Fruit fly (Drosophila melanogaster) whole organism, embryonic: ENCODE results near the gene Rad17.

Source experiments
- Awh ChIP-seq: fragments of 200-800 bp; sonication (Bioruptor generic); IDR thresholded peaks from 2 replicates; pipeline ENCODE4, ENCODE4 v1.3.6; 2022; ENCODE audit warnings: missing biosample characterization, missing genetic modification characterization
- CG10565 ChIP-seq: fragments of 200-800 bp; sonication (Bioruptor generic); optimal IDR thresholded peaks from 3 replicates; lab custom pipeline; 2016; ENCODE audit warnings: missing biosample characterization, mild to moderate bottlenecking, missing genetic modification characterization
- CG12391 ChIP-seq: fragments of 200-800 bp; sonication (Bioruptor generic); optimal IDR thresholded peaks from 3 replicates; lab custom pipeline; 2018; ENCODE audit warnings: missing biosample characterization, mild to moderate bottlenecking, missing genetic modification characterization, moderate library complexity
- CG12744 ChIP-seq: fragments of 200-800 bp; sonication (Bioruptor generic); optimal IDR thresholded peaks from 2 replicates; lab custom pipeline; 2016; ENCODE audit warnings: missing biosample characterization, missing genetic modification characterization
- CG12769 ChIP-seq: fragments of 200-800 bp; sonication (Bioruptor generic); optimal IDR thresholded peaks from 2 replicates; lab custom pipeline; 2019; ENCODE audit warnings: missing biosample characterization, mild to moderate bottlenecking, missing genetic modification characterization, moderate library complexity
- CG15479 ChIP-seq: fragments of 200-800 bp; sonication (Bioruptor generic); optimal IDR thresholded peaks from 3 replicates; lab custom pipeline; 2019; ENCODE audit warnings: missing biosample characterization, mild to moderate bottlenecking, missing genetic modification characterization, moderate library complexity
- CG15514 ChIP-seq: fragments of 200-800 bp; sonication (Bioruptor generic); optimal IDR thresholded peaks from 3 replicates; lab custom pipeline; 2017; ENCODE audit warnings: missing biosample characterization, missing genetic modification characterization, mild to moderate bottlenecking, moderate library complexity, missing genetic modification reagents
- CG17568 ChIP-seq: fragments of 200-800 bp; sonication (Bioruptor generic); optimal IDR thresholded peaks from 2 replicates; lab custom pipeline; 2018; ENCODE audit warnings: missing biosample characterization, mild to moderate bottlenecking, missing genetic modification characterization, moderate library complexity
- CG2875 ChIP-seq: fragments of 200-800 bp; sonication (Bioruptor generic); optimal IDR thresholded peaks from 2 replicates; lab custom pipeline; 2017; ENCODE audit warnings: missing biosample characterization, mild to moderate bottlenecking, missing genetic modification characterization, missing genetic modification reagents
- CG31441 ChIP-seq: fragments of 200-800 bp; sonication (Bioruptor generic); IDR thresholded peaks from 2 replicates; pipeline ENCODE4 v1.3.6; 2022; ENCODE audit warnings: missing biosample characterization, missing genetic modification characterization
- CG32767 ChIP-seq: fragments of 200-800 bp; sonication (Bioruptor generic); IDR thresholded peaks from 2 replicates; pipeline ENCODE4 v1.3.6; 2022; ENCODE audit warnings: missing biosample characterization, missing genetic modification characterization
- CG3281 ChIP-seq: fragments of 200-800 bp; sonication (Bioruptor generic); optimal IDR thresholded peaks from 3 replicates; lab custom pipeline; 2017; ENCODE audit warnings: missing biosample characterization, mild to moderate bottlenecking, missing genetic modification characterization
- CG33213 ChIP-seq: fragments of 200-800 bp; sonication (Bioruptor generic); optimal IDR thresholded peaks from 3 replicates; lab custom pipeline; 2016; ENCODE audit warnings: missing biosample characterization, missing genetic modification characterization
- CG33557 ChIP-seq: fragments of 200-800 bp; sonication (Bioruptor generic); optimal IDR thresholded peaks from 2 replicates; lab custom pipeline; 2019; ENCODE audit warnings: missing biosample characterization, mild to moderate bottlenecking, missing genetic modification characterization, moderate library complexity
- CG4360 ChIP-seq: fragments of 200-800 bp; sonication (Bioruptor generic); IDR thresholded peaks from 2 replicates; pipeline ENCODE4 v1.3.6; 2022; ENCODE audit warnings: missing biosample characterization, missing genetic modification characterization
- CG6654 ChIP-seq: fragments of 200-800 bp; sonication (Bioruptor generic); optimal IDR thresholded peaks from 2 replicates; lab custom pipeline; 2017; ENCODE audit warnings: missing biosample characterization, mild to moderate bottlenecking, missing genetic modification characterization
- CG8290 ChIP-seq, 3 experiments: fragments of 200-800 bp; sonication (Bioruptor generic); optimal IDR thresholded peaks; 2 replicates each; lab custom pipeline; 2016 to 2019; ENCODE audit warnings: missing biosample characterization in 3 of 3, missing genetic modification characterization in 3 of 3, mild to moderate bottlenecking in 2 of 3, moderate library complexity in 1 of 3
- CG9437 ChIP-seq: fragments of 200-800 bp; sonication (Bioruptor generic); optimal IDR thresholded peaks from 2 replicates; lab custom pipeline; 2018; ENCODE audit warnings: missing biosample characterization, mild to moderate bottlenecking, missing genetic modification characterization
- D ChIP-seq, 2 experiments: fragments of 200-800 bp in 1 of 2; fragments of >200 bp in 1 of 2; sonication (Bioruptor generic) in 1 of 2; optimal IDR thresholded peaks; 2 replicates in 1 of 2; 3 replicates in 1 of 2; lab custom pipeline; 2017; ENCODE audit warnings: mild to moderate bottlenecking in 1 of 2, missing biosample characterization in 1 of 2, missing genetic modification characterization in 1 of 2, missing genetic modification reagents in 1 of 2
- HmgD ChIP-seq: fragments of 200-800 bp; sonication (Bioruptor generic); optimal IDR thresholded peaks from 3 replicates; lab custom pipeline; 2016; ENCODE audit warnings: missing biosample characterization, missing genetic modification characterization
- MBD-R2 ChIP-seq: fragments of 200-800 bp; sonication (Bioruptor generic); IDR thresholded peaks from 2 replicates; pipeline ENCODE4 v1.3.6; 2022; ENCODE audit warnings: missing biosample characterization, missing genetic modification characterization
- NC2α ChIP-seq: fragments of 200-800 bp; sonication (Bioruptor generic); optimal IDR thresholded peaks from 2 replicates; lab custom pipeline; 2016; ENCODE audit warnings: missing biosample characterization, missing genetic modification characterization
- NK7.1 ChIP-seq: fragments of 200-800 bp; sonication (Bioruptor generic); optimal IDR thresholded peaks from 3 replicates; lab custom pipeline; 2016; ENCODE audit warnings: missing biosample characterization, missing genetic modification characterization
- Pdp1 ChIP-seq, 2 experiments: fragments of 200-800 bp; sonication (Bioruptor generic); optimal IDR thresholded peaks; 3 replicates each; lab custom pipeline; 2016; ENCODE audit warnings: missing biosample characterization in 2 of 2, missing genetic modification characterization in 2 of 2, mild to moderate bottlenecking in 1 of 2, moderate library complexity in 1 of 2
- Scr ChIP-seq: fragments of 200-800 bp; sonication (Bioruptor generic); IDR thresholded peaks from 2 replicates; pipeline ENCODE4 v1.3.6; 2022; ENCODE audit warnings: missing biosample characterization, missing genetic modification characterization; ENCODE audit not compliant: partially characterized antibody
- Sin3A ChIP-seq: fragments of >200 bp; optimal IDR thresholded peaks from 2 replicates; lab custom pipeline; 2018
- bbx ChIP-seq: fragments of 200-800 bp; sonication (Bioruptor generic); IDR thresholded peaks from 2 replicates; pipeline ENCODE4 v1.3.6; 2022; ENCODE audit warnings: missing biosample characterization, missing genetic modification characterization; ENCODE audit not compliant: partially characterized antibody
- chm ChIP-seq: fragments of 200-800 bp; sonication (Bioruptor generic); IDR thresholded peaks from 2 replicates; pipeline ENCODE4 v1.3.6; 2022; ENCODE audit warnings: missing biosample characterization, missing genetic modification characterization
- da ChIP-seq: fragments of 200-800 bp; sonication (Bioruptor generic); optimal IDR thresholded peaks from 2 replicates; lab custom pipeline; 2016; ENCODE audit warnings: missing biosample characterization, missing genetic modification characterization
- ems ChIP-seq: fragments of 200-800 bp; sonication (Bioruptor generic); optimal IDR thresholded peaks from 3 replicates; lab custom pipeline; 2016; ENCODE audit warnings: missing biosample characterization, missing genetic modification characterization
- exex ChIP-seq: fragments of 200-800 bp; sonication (Bioruptor generic); optimal IDR thresholded peaks from 4 replicates; lab custom pipeline; 2018; ENCODE audit warnings: missing biosample characterization, mild to moderate bottlenecking, missing genetic modification characterization, moderate library complexity
- gcm2 ChIP-seq: fragments of 200-800 bp; sonication (Bioruptor generic); optimal IDR thresholded peaks from 2 replicates; lab custom pipeline; 2016; ENCODE audit warnings: missing biosample characterization, missing genetic modification characterization
- grn ChIP-seq: fragments of 200-800 bp; sonication (Bioruptor generic); optimal IDR thresholded peaks from 3 replicates; lab custom pipeline; 2017; ENCODE audit warnings: missing biosample characterization, missing genetic modification characterization
- insv ChIP-seq, 2 experiments: fragments of 200-800 bp; sonication (Bioruptor generic); optimal IDR thresholded peaks; 3 replicates each; lab custom pipeline; 2016 to 2018; ENCODE audit warnings: missing biosample characterization in 2 of 2, missing genetic modification characterization in 2 of 2
- mirr ChIP-seq: fragments of 200-800 bp; sonication (Bioruptor generic); optimal IDR thresholded peaks from 3 replicates; lab custom pipeline; 2018; ENCODE audit warnings: missing biosample characterization, mild to moderate bottlenecking, missing genetic modification characterization
- odd ChIP-seq: fragments of 200-800 bp; sonication (Bioruptor generic); optimal IDR thresholded peaks from 2 replicates; lab custom pipeline; 2017; ENCODE audit warnings: missing biosample characterization, mild to moderate bottlenecking, missing genetic modification characterization
- pfk ChIP-seq: fragments of 200-800 bp; sonication (Bioruptor generic); optimal IDR thresholded peaks from 2 replicates; lab custom pipeline; 2018; ENCODE audit warnings: missing biosample characterization, mild to moderate bottlenecking, missing genetic modification characterization, moderate library complexity
- pros ChIP-seq: fragments of 200-800 bp; sonication (Bioruptor generic); optimal IDR thresholded peaks from 3 replicates; lab custom pipeline; 2019; ENCODE audit warnings: missing biosample characterization, mild to moderate bottlenecking, missing genetic modification characterization, moderate library complexity
- sens ChIP-seq: fragments of 200-800 bp; sonication (Bioruptor generic); peaks from one replicate; lab custom pipeline; 2016; ENCODE audit warnings: missing biosample characterization, missing genetic modification characterization
- slou ChIP-seq: fragments of 200-800 bp; sonication (Bioruptor generic); optimal IDR thresholded peaks from 3 replicates; lab custom pipeline; 2016; ENCODE audit warnings: missing biosample characterization, missing genetic modification characterization
- ssp ChIP-seq: fragments of 200-800 bp; sonication (Bioruptor generic); IDR thresholded peaks from 2 replicates; pipeline ENCODE4 v1.3.6; 2022; ENCODE audit warnings: missing biosample characterization, missing genetic modification characterization
- trem ChIP-seq: fragments of 200-800 bp; optimal IDR thresholded peaks from 3 replicates; lab custom pipeline; 2019; ENCODE audit warnings: missing biosample characterization, mild to moderate bottlenecking, missing genetic modification characterization, moderate library complexity
- wor ChIP-seq: fragments of 200-800 bp; sonication (Bioruptor generic); IDR thresholded peaks from 2 replicates; pipeline ENCODE4 v1.3.6; 2022; ENCODE audit warnings: missing biosample characterization, missing genetic modification characterization

Rad17 gene

dm6 chr3R:14696949-14697513, 34.0 kb upstream of the Rad17 start, which contains the start of gene Meltrin (continued):
- TF ChIP-seq Scr (GFP tag; lab: Robert Waterston, UW) (no peak), wor (GFP tag; lab: Robert Waterston, UW) (no peak), CG15479 (GFP tag; lab: Kevin White, UChicago) (peak; percentile 75), CG33557 (GFP tag; lab: Kevin White, UChicago) (peak; percentile 54), MBD-R2 (GFP tag; lab: Robert Waterston, UW) (no peak), trem (tag; lab: Kevin White, UChicago) (peak; percentile 83), ssp (no peak), CG33213 (GFP tag; lab: Kevin White, UChicago) (peak; percentile 76), HmgD (GFP tag; lab: Kevin White, UChicago) (peak; percentile 51), grn (GFP tag; lab: Kevin White, UChicago) (peak; percentile 51), Sin3A (lab: Kevin White, UChicago) (peak; percentile 3), CG15514 (GFP tag; lab: Kevin White, UChicago) (peak; percentile 87), insv (GFP tag; optimal IDR thresholded peaks at IDR 0.05; lab: Kevin White, UChicago) (peak; percentile 67 to 96), NC2α (GFP tag; lab: Kevin White, UChicago) (peak; percentile 36), pros (GFP tag; lab: Kevin White, UChicago) (peak; percentile 66), CG12744 (GFP tag; lab: Kevin White, UChicago) (peak; percentile 13), pfk (GFP tag; lab: Kevin White, UChicago) (peak; percentile 46), CG10565 (GFP tag; lab: Kevin White, UChicago) (no peak), bbx (no peak), D (optimal IDR thresholded peaks at IDR 0.05; lab: Kevin White, UChicago) (no peak), D (GFP tag; optimal IDR thresholded peaks at IDR 0.05; lab: Kevin White, UChicago) (peak; percentile 11), Awh (no peak), CG12391 (tag; lab: Kevin White, UChicago) (peak; percentile 71), CG6654 (GFP tag; lab: Kevin White, UChicago) (no peak), CG3281 (GFP tag; lab: Kevin White, UChicago) (peak; percentile 51), CG2875 (GFP tag; lab: Kevin White, UChicago) (peak; percentile 37), slou (peak; percentile 29), CG12769 (tag; lab: Kevin White, UChicago) (peak; percentile 70), da (GFP tag; lab: Kevin White, UChicago) (peak; percentile 49), gcm2 (GFP tag; lab: Kevin White, UChicago) (peak; percentile 58)
- TF ChIP-seq, all 482 proteins: peak for 228

dm6 chr3R:14695665-14696064, 32.7 kb upstream of the Rad17 start:
- no peak for TF ChIP-seq odd
- TF ChIP-seq CG9437 (GFP tag; lab: Kevin White, UChicago): peak; percentile 3
- no peak for TF ChIP-seq CG4360
- TF ChIP-seq CG8290 (GFP tag; optimal IDR thresholded peaks at IDR 0.05; lab: Kevin White, UChicago): no peak
- peak in 1 of 2 experiments; percentile 22 for TF ChIP-seq CG8290 (tag; optimal IDR thresholded peaks at IDR 0.05; lab: Kevin White, UChicago)
- no peak for TF ChIP-seq ems (GFP tag; lab: Kevin White, UChicago)
- TF ChIP-seq exex (tag; lab: Kevin White, UChicago): peak; percentile 62
- TF ChIP-seq CG31441: 0 out of 2 replicates have a peak, but pooled peaks have one; percentile 4
- no peak for TF ChIP-seq CG17568 (GFP tag; lab: Kevin White, UChicago)
- peak; percentile 61 for TF ChIP-seq mirr (GFP tag; lab: Kevin White, UChicago)
- peak in 1 of 2 experiments; percentile 12 for TF ChIP-seq Pdp1 (GFP tag; optimal IDR thresholded peaks at IDR 0.05; lab: Kevin White, UChicago)
- peak; percentile 14 for TF ChIP-seq sens (GFP tag; lab: Kevin White, UChicago)
- no peak for TF ChIP-seq CG32767 (GFP tag; lab: Robert Waterston, UW)
- no peak for TF ChIP-seq NK7.1 (GFP tag; lab: Kevin White, UChicago)
- TF ChIP-seq chm (GFP tag; lab: Robert Waterston, UW): peak; percentile 7; the same call in 1 of the 2 replicates
- TF ChIP-seq, all 482 proteins: peak for 8
